Worm (Caenorhabditis elegans) whole organism, L4 larva: ENCODE results near the gene gldi-9.

ENCODE experiments used
- F10B5.3 ChIP-seq: sonication (generic microtip); optimal IDR thresholded peaks from 2 replicates; lab custom pipeline; 2016; ENCODE audit warnings: mild to moderate bottlenecking, missing genetic modification characterization, missing compliant biosample characterization
- F26F4.8 ChIP-seq: fragments of 200-800 bp; sonication (Bioruptor generic); conservative IDR thresholded peaks from 2 replicates; pipeline ENCODE4 v1.3.6; 2022; ENCODE audit warnings: missing genetic modification characterization, missing compliant biosample characterization
- F37D6.2 ChIP-seq: sonication (generic microtip); optimal IDR thresholded peaks from 2 replicates; lab custom pipeline; 2016; ENCODE audit warnings: mild to moderate bottlenecking, missing genetic modification characterization, missing compliant biosample characterization
- F49E8.2 ChIP-seq: sonication (generic microtip); optimal IDR thresholded peaks from 2 replicates; lab custom pipeline; 2016; ENCODE audit warnings: missing compliant biosample characterization, mild to moderate bottlenecking, missing genetic modification characterization, borderline replicate concordance
- T20F7.1 ChIP-seq: fragments of 200-800 bp; sonication (Bioruptor generic); optimal IDR thresholded peaks from 2 replicates; lab custom pipeline; 2018; ENCODE audit warnings: mild to moderate bottlenecking, missing genetic modification characterization, missing compliant biosample characterization
- T26A8.4 ChIP-seq: fragments of 200-800 bp; sonication (Bioruptor generic); IDR thresholded peaks from 2 replicates; pipeline ENCODE4 v1.3.6; 2022; ENCODE audit warnings: missing genetic modification characterization, missing compliant biosample characterization
- Y105C5A.15 ChIP-seq: fragments of 200-800 bp; sonication (Bioruptor generic); IDR thresholded peaks from 2 replicates; pipeline ENCODE4 v1.3.6; 2022; ENCODE audit warnings: missing genetic modification characterization, missing compliant biosample characterization
- Y75B8A.6 ChIP-seq: fragments of 200-800 bp; sonication (Bioruptor generic); IDR thresholded peaks from 2 replicates; pipeline ENCODE4 v1.3.6; 2022; ENCODE audit warnings: missing genetic modification reagents, missing genetic modification characterization, missing compliant biosample characterization
- ZK337.2 ChIP-seq: fragments of 200-800 bp; sonication (Bioruptor generic); IDR thresholded peaks from 2 replicates; pipeline ENCODE4 v1.3.6; 2022; ENCODE audit warnings: missing genetic modification reagents, missing genetic modification characterization, missing compliant biosample characterization
- attf-4 ChIP-seq: sonication (generic microtip); optimal IDR thresholded peaks from 3 replicates; lab custom pipeline; 2017; ENCODE audit warnings: missing biosample characterization, missing genetic modification characterization
- ceh-20 ChIP-seq: fragments of 200-800 bp; sonication (Bioruptor generic); IDR thresholded peaks from 2 replicates; pipeline ENCODE4 v1.3.6; 2022; ENCODE audit warnings: missing genetic modification reagents, missing genetic modification characterization, missing compliant biosample characterization
- ceh-32 ChIP-seq: sonication (generic microtip); optimal IDR thresholded peaks from 2 replicates; lab custom pipeline; 2016; ENCODE audit warnings: mild to moderate bottlenecking, missing genetic modification characterization, missing compliant biosample characterization; ENCODE audit not compliant: poor library complexity
- ceh-44 ChIP-seq: fragments of 200-800 bp; sonication (Bioruptor generic); IDR thresholded peaks from 2 replicates; pipeline ENCODE4 v1.3.6; 2022; ENCODE audit warnings: missing genetic modification reagents, missing genetic modification characterization, missing compliant biosample characterization
- ceh-62 ChIP-seq: sonication (generic microtip); optimal IDR thresholded peaks from 2 replicates; lab custom pipeline; 2017; ENCODE audit warnings: missing biosample characterization, missing genetic modification characterization
- ceh-82 ChIP-seq: sonication (generic microtip); optimal IDR thresholded peaks from 2 replicates; lab custom pipeline; 2017; ENCODE audit warnings: missing biosample characterization, missing genetic modification characterization
- ces-1 ChIP-seq: fragments of 150-350 bp; sonication (generic microtip); optimal IDR thresholded peaks from 4 replicates; lab custom pipeline; 2014; ENCODE audit warnings: missing biosample characterization, missing genetic modification reagents, missing genetic modification characterization
- ctbp-1 ChIP-seq: fragments of 200-800 bp; sonication (Bioruptor generic); IDR thresholded peaks from 2 replicates; pipeline ENCODE4 v1.3.6; 2022; ENCODE audit warnings: missing genetic modification reagents, missing genetic modification characterization, missing compliant biosample characterization
- daf-19 ChIP-seq: fragments of 200-800 bp; sonication (Bioruptor generic); conservative IDR thresholded peaks from 2 replicates; pipeline ENCODE4 v1.3.6; 2022; ENCODE audit warnings: missing genetic modification characterization, missing compliant biosample characterization
- dmd-6 ChIP-seq: fragments of 200-800 bp; sonication (Bioruptor generic); IDR thresholded peaks from 2 replicates; pipeline ENCODE4 v1.3.6; 2022; ENCODE audit warnings: missing genetic modification reagents, missing genetic modification characterization, missing compliant biosample characterization
- dmd-9 ChIP-seq: fragments of 200-800 bp; sonication (Bioruptor generic); IDR thresholded peaks from 2 replicates; pipeline ENCODE4 v1.3.6; 2022; ENCODE audit warnings: missing genetic modification reagents, missing genetic modification characterization, missing compliant biosample characterization
- dve-1 ChIP-seq: sonication (generic microtip); optimal IDR thresholded peaks from 2 replicates; lab custom pipeline; 2017; ENCODE audit warnings: antibody characterized with exemption, mild to moderate bottlenecking, missing genetic modification characterization, missing compliant biosample characterization; ENCODE audit not compliant: insufficient read depth
- egl-27 ChIP-seq: sonication (generic microtip); optimal IDR thresholded peaks from 3 replicates; lab custom pipeline; 2017; ENCODE audit warnings: missing biosample characterization, missing genetic modification reagents, missing genetic modification characterization
- egl-43 ChIP-seq: fragments of 200-800 bp; sonication (Bioruptor generic); IDR thresholded peaks from 2 replicates; pipeline ENCODE4 v1.3.6; 2022; ENCODE audit warnings: missing genetic modification reagents, missing genetic modification characterization, missing compliant biosample characterization
- fos-1 ChIP-seq: fragments of 150-350 bp; optimal IDR thresholded peaks from 2 replicates; lab custom pipeline; 2014; ENCODE audit warnings: missing biosample characterization, missing genetic modification characterization
- gei-8 ChIP-seq: fragments of 200-800 bp; sonication (Bioruptor generic); optimal IDR thresholded peaks from 2 replicates; lab custom pipeline; 2018; ENCODE audit warnings: mild to moderate bottlenecking, missing genetic modification characterization, missing compliant biosample characterization
- hlh-11 ChIP-seq: fragments of 200-800 bp; sonication (Bioruptor generic); optimal IDR thresholded peaks from 2 replicates; lab custom pipeline; 2018; ENCODE audit warnings: mild to moderate bottlenecking, missing genetic modification characterization, missing compliant biosample characterization
- hlh-30 ChIP-seq: sonication (generic microtip); optimal IDR thresholded peaks from 2 replicates; lab custom pipeline; 2017; ENCODE audit warnings: antibody characterized with exemption, mild to moderate bottlenecking, missing genetic modification characterization, missing compliant biosample characterization; ENCODE audit not compliant: insufficient read depth
- hmg-1.1 ChIP-seq: fragments of 200-800 bp; sonication (Bioruptor generic); IDR thresholded peaks from 2 replicates; pipeline ENCODE4 v1.3.6; 2022; ENCODE audit warnings: missing genetic modification reagents, missing genetic modification characterization, missing compliant biosample characterization
- lin-13 ChIP-seq: fragments of 150-350 bp; optimal IDR thresholded peaks from 2 replicates; lab custom pipeline; 2014; ENCODE audit warnings: missing biosample characterization, missing genetic modification reagents, missing genetic modification characterization
- lin-29 ChIP-seq: fragments of 200-800 bp; sonication (Bioruptor generic); IDR thresholded peaks from 2 replicates; pipeline ENCODE4 v1.3.6; 2022; ENCODE audit warnings: missing genetic modification reagents, missing genetic modification characterization, missing compliant biosample characterization
- lin-38 ChIP-seq: fragments of 200-800 bp; sonication (Bioruptor generic); IDR thresholded peaks from 2 replicates; pipeline ENCODE4 v1.3.6; 2022; ENCODE audit warnings: missing genetic modification reagents, missing genetic modification characterization, missing compliant biosample characterization
- madf-5 ChIP-seq, 2 experiments: fragments of 200-800 bp; sonication (Bioruptor generic); IDR thresholded peaks; 2 replicates each; pipeline ENCODE4 v1.3.6; 2022; ENCODE audit warnings: missing compliant biosample characterization in 2 of 2, missing genetic modification characterization in 2 of 2
- madf-9 ChIP-seq: fragments of 200-800 bp; sonication (Bioruptor generic); conservative IDR thresholded peaks from 2 replicates; pipeline ENCODE4 v1.3.6; 2022; ENCODE audit warnings: missing genetic modification reagents, missing genetic modification characterization, missing compliant biosample characterization
- mdl-1 ChIP-seq, 2 experiments: fragments of 150-350 bp in 1 of 2; sonication (generic microtip) in 1 of 2; optimal IDR thresholded peaks; 2 replicates each; lab custom pipeline; 2014 to 2017; ENCODE audit warnings: missing biosample characterization in 2 of 2, missing genetic modification characterization in 2 of 2
- mxl-2 ChIP-seq: fragments of 200-800 bp; sonication (Bioruptor generic); conservative IDR thresholded peaks from 2 replicates; pipeline ENCODE4 v1.3.6; 2022; ENCODE audit warnings: missing genetic modification reagents, missing genetic modification characterization, missing compliant biosample characterization
- nhr-10 ChIP-seq: fragments of 150-350 bp; optimal IDR thresholded peaks from 2 replicates; lab custom pipeline; 2014; ENCODE audit warnings: missing biosample characterization, missing genetic modification characterization
- nhr-11 ChIP-seq: fragments of 150-350 bp; optimal IDR thresholded peaks from 2 replicates; lab custom pipeline; 2014; ENCODE audit warnings: missing biosample characterization, missing genetic modification characterization
- nhr-111 ChIP-seq: fragments of 200-800 bp; sonication (Bioruptor generic); optimal IDR thresholded peaks from 2 replicates; lab custom pipeline; 2018; ENCODE audit warnings: mild to moderate bottlenecking, missing genetic modification characterization, missing compliant biosample characterization
- nhr-6 ChIP-seq: fragments of 150-350 bp; optimal IDR thresholded peaks from 2 replicates; lab custom pipeline; 2014; ENCODE audit warnings: missing biosample characterization, missing genetic modification characterization
- nhr-76 ChIP-seq: fragments of 150-350 bp; optimal IDR thresholded peaks from 2 replicates; lab custom pipeline; 2014; ENCODE audit warnings: missing biosample characterization, missing genetic modification characterization
- nhr-77 ChIP-seq: fragments of 150-350 bp; optimal IDR thresholded peaks from 2 replicates; lab custom pipeline; 2014; ENCODE audit warnings: missing biosample characterization, missing genetic modification characterization
- php-3 ChIP-seq: fragments of 200-800 bp; sonication (Bioruptor generic); IDR thresholded peaks from 2 replicates; pipeline ENCODE4 v1.3.6; 2022; ENCODE audit warnings: missing genetic modification reagents, missing genetic modification characterization, missing compliant biosample characterization
- rbr-2 ChIP-seq: sonication (generic microtip); optimal IDR thresholded peaks from 2 replicates; lab custom pipeline; 2016; ENCODE audit warnings: missing genotype, missing genetic modification characterization, missing compliant biosample characterization
- saeg-2 ChIP-seq: fragments of 200-800 bp; sonication (Bioruptor generic); IDR thresholded peaks from 2 replicates; pipeline ENCODE4 v1.3.6; 2022; ENCODE audit warnings: missing genetic modification reagents, missing genetic modification characterization, missing compliant biosample characterization
- skn-1 ChIP-seq: fragments of 150-350 bp; optimal IDR thresholded peaks from 2 replicates; lab custom pipeline; 2014; ENCODE audit warnings: missing biosample characterization, missing genetic modification characterization
- snpc-4 ChIP-seq: fragments of 150-350 bp; optimal IDR thresholded peaks from 2 replicates; lab custom pipeline; 2014; ENCODE audit warnings: missing biosample characterization, missing genetic modification characterization
- spr-3 ChIP-seq: fragments of 200-800 bp; sonication (Bioruptor generic); optimal IDR thresholded peaks from 2 replicates; lab custom pipeline; 2018; ENCODE audit warnings: mild to moderate bottlenecking, missing genetic modification characterization, missing compliant biosample characterization
- tag-97 ChIP-seq: fragments of 200-800 bp; sonication (Bioruptor generic); IDR thresholded peaks from 2 replicates; pipeline ENCODE4 v1.3.6; 2022; ENCODE audit warnings: missing genetic modification characterization, missing compliant biosample characterization
- tra-1 ChIP-seq: fragments of 200-800 bp; sonication (Bioruptor generic); IDR thresholded peaks from 2 replicates; pipeline ENCODE4 v1.3.6; 2022; ENCODE audit warnings: missing genetic modification reagents, missing genetic modification characterization, missing compliant biosample characterization
- unc-39 ChIP-seq: sonication (generic microtip); optimal IDR thresholded peaks from 2 replicates; lab custom pipeline; 2017; ENCODE audit warnings: missing biosample characterization, missing genetic modification characterization
- zfp-2 ChIP-seq: sonication (generic microtip); optimal IDR thresholded peaks from 2 replicates; lab custom pipeline; 2016; ENCODE audit warnings: mild to moderate bottlenecking, missing genetic modification characterization, missing compliant biosample characterization
- zip-11 ChIP-seq: fragments of 200-800 bp; sonication (Bioruptor generic); IDR thresholded peaks from 2 replicates; pipeline ENCODE4 v1.3.6; 2022; ENCODE audit warnings: missing genetic modification characterization, missing compliant biosample characterization
- ztf-11 ChIP-seq: fragments of 150-350 bp; optimal IDR thresholded peaks from 2 replicates; lab custom pipeline; 2014; ENCODE audit warnings: missing biosample characterization, missing genetic modification characterization

gldi-9 gene

ce11 chrIII:2804461-2804860 lies 48.3 kb upstream of the gldi-9 start (continued):
- no peak for TF ChIP-seq saeg-2 (GFP tag; lab: Robert Waterston, UW)
- no peak for TF ChIP-seq nhr-111 (GFP tag; lab: Kevin White, UChicago)
- TF ChIP-seq nhr-6 (tag; lab: Kevin White, UChicago), result peak; percentile 13
- peak; percentile 71 for TF ChIP-seq dve-1
- peak in 1 of 2 experiments; percentile 58 for TF ChIP-seq mdl-1 (tag; optimal IDR thresholded peaks at IDR 0.05; lab: Kevin White, UChicago)
- TF ChIP-seq dmd-9 (GFP tag; lab: Robert Waterston, UW), result no peak
- no peak for TF ChIP-seq ztf-11 (tag; lab: Kevin White, UChicago)
- no peak for TF ChIP-seq lin-29
- no peak for TF ChIP-seq rbr-2 (tag; lab: Kevin White, UChicago)
- TF ChIP-seq gei-8 (GFP tag; lab: Kevin White, UChicago), result no peak
- TF ChIP-seq F10B5.3, result no peak
- TF ChIP-seq F37D6.2, result no peak
- no peak for TF ChIP-seq lin-13 (GFP tag; lab: Kevin White, UChicago)
- TF ChIP-seq ceh-32, result no peak
- TF ChIP-seq ZK337.2 (GFP tag; lab: Robert Waterston, UW), result no peak
- no peak for TF ChIP-seq spr-3
- TF ChIP-seq ceh-62, result no peak
- no peak for TF ChIP-seq fos-1 (tag; lab: Kevin White, UChicago)
- no peak for TF ChIP-seq daf-19 (GFP tag; lab: Robert Waterston, UW)
- TF ChIP-seq php-3 (GFP tag; lab: Robert Waterston, UW), result no peak
- TF ChIP-seq nhr-10 (tag; lab: Kevin White, UChicago), result no peak
- TF ChIP-seq Y75B8A.6 (GFP tag; lab: Robert Waterston, UW), result no peak
- TF ChIP-seq lin-38 (GFP tag; lab: Robert Waterston, UW), result peak; percentile 54
- no peak for TF ChIP-seq Y105C5A.15 (GFP tag; lab: Robert Waterston, UW)
- TF ChIP-seq tag-97, result no peak
- TF ChIP-seq hlh-11 (tag; lab: Kevin White, UChicago), result peak; percentile 61
- no peak for TF ChIP-seq T26A8.4 (GFP tag; lab: Robert Waterston, UW)
- no peak for TF ChIP-seq unc-39 (tag; lab: Kevin White, UChicago)
- TF ChIP-seq ceh-82 (tag; lab: Kevin White, UChicago), result no peak
- TF ChIP-seq ceh-44 (GFP tag; lab: Robert Waterston, UW), result no peak
- 0 out of 2 replicates have a peak, but pooled peaks have one; percentile 25 for TF ChIP-seq dmd-6 (GFP tag; lab: Robert Waterston, UW)
- TF ChIP-seq ctbp-1 (GFP tag; lab: Robert Waterston, UW), result no peak
- TF ChIP-seq hlh-30 (tag; lab: Kevin White, UChicago), result peak; percentile 92
- TF ChIP-seq T20F7.1 (GFP tag; lab: Kevin White, UChicago), result no peak
- no peak for TF ChIP-seq tra-1 (GFP tag; lab: Robert Waterston, UW)
- no peak for TF ChIP-seq snpc-4 (tag; lab: Kevin White, UChicago)
- no peak for TF ChIP-seq madf-5 (GFP tag; IDR thresholded peaks at IDR 0.05; lab: Robert Waterston, UW)
- TF ChIP-seq madf-9 (GFP tag; lab: Robert Waterston, UW), result no peak
- no peak for TF ChIP-seq mxl-2
- TF ChIP-seq zfp-2 (tag; lab: Kevin White, UChicago), result no peak
- TF ChIP-seq F49E8.2 (tag; lab: Kevin White, UChicago), result no peak
- TF ChIP-seq nhr-76, result no peak
- TF ChIP-seq ces-1 (GFP tag; lab: Kevin White, UChicago), result no peak
- TF ChIP-seq nhr-77 (tag; lab: Kevin White, UChicago), result no peak
- TF ChIP-seq egl-27 (tag; lab: Kevin White, UChicago), result no peak
- no peak for TF ChIP-seq attf-4 (tag; lab: Kevin White, UChicago)
- no peak for TF ChIP-seq zip-11
- no peak for TF ChIP-seq nhr-11 (tag; lab: Kevin White, UChicago)
- TF ChIP-seq F26F4.8 (GFP tag; lab: Robert Waterston, UW), result no peak
- no peak for TF ChIP-seq ceh-20
- TF ChIP-seq skn-1 (tag; lab: Kevin White, UChicago), result no peak
- TF ChIP-seq hmg-1.1 (GFP tag; lab: Robert Waterston, UW), result peak; percentile 45; the same call in 1 of the 2 replicates
- TF ChIP-seq egl-43 (GFP tag; lab: Robert Waterston, UW), result no peak
